Fruit fly (Drosophila melanogaster): Measurements from ENCODE around the gene Rad17.

Rad17 gene

dm6 chr3R:14654231-14654975, 8.6 kb downstream of the Rad17 start:
- TF ChIP-seq Myc (optimal IDR thresholded peaks at IDR 0.05) (no peak), ttk (optimal IDR thresholded peaks at IDR 0.05) (no peak), psq (optimal IDR thresholded peaks at IDR 0.05) (no peak), Sin3A (optimal IDR thresholded peaks at IDR 0.05) (no peak), h (optimal IDR thresholded peaks at IDR 0.05) (no peak), insv (optimal IDR thresholded peaks at IDR 0.05) (no peak)

- TF ChIP-seq Myc (optimal IDR thresholded peaks at IDR 0.05) (no peak), h (optimal IDR thresholded peaks at IDR 0.05) (no peak), psq (optimal IDR thresholded peaks at IDR 0.05) (no peak), Sin3A (optimal IDR thresholded peaks at IDR 0.05) (no peak), ttk (optimal IDR thresholded peaks at IDR 0.05) (no peak), insv (optimal IDR thresholded peaks at IDR 0.05) (no peak)
Measured at dm6 chr3R:14653039-14653852, 9.8 kb downstream of the Rad17 start.

dm6 chr3R:14652301-14652880, 10.6 kb downstream of the Rad17 start:
- TF ChIP-seq Myc (optimal IDR thresholded peaks at IDR 0.05) (no peak), h (optimal IDR thresholded peaks at IDR 0.05) (no peak), insv (optimal IDR thresholded peaks at IDR 0.05) (no peak), Sin3A (optimal IDR thresholded peaks at IDR 0.05) (no peak), psq (optimal IDR thresholded peaks at IDR 0.05) (no peak), ttk (optimal IDR thresholded peaks at IDR 0.05) (no peak)

- no peak for TF ChIP-seq Myc (optimal IDR thresholded peaks at IDR 0.05)
Measured at dm6 chr3R:14651076-14651662, 11.8 kb downstream of the Rad17 start.

dm6 chr3R:14650367-14650766, 12.6 kb downstream of the Rad17 start:
- TF ChIP-seq h (optimal IDR thresholded peaks at IDR 0.05) (no peak), ttk (optimal IDR thresholded peaks at IDR 0.05) (no peak), psq (optimal IDR thresholded peaks at IDR 0.05) (no peak), insv (optimal IDR thresholded peaks at IDR 0.05) (no peak), Sin3A (optimal IDR thresholded peaks at IDR 0.05) (no peak), Myc (optimal IDR thresholded peaks at IDR 0.05) (no peak)

- TF ChIP-seq Myc (optimal IDR thresholded peaks at IDR 0.05): no peak
Measured at dm6 chr3R:14649307-14650239, 13.4 kb downstream of the Rad17 start.

dm6 chr3R:14642463-14642862, 20.5 kb downstream of the Rad17 start, which contains the start of gene CG7886:
Gene CG7886, minus strand, starts transcription at chr3R:14642563.
- no peak for TF ChIP-seq Sin3A (optimal IDR thresholded peaks at IDR 0.05)
- TF ChIP-seq ttk (optimal IDR thresholded peaks at IDR 0.05): no peak
- TF ChIP-seq insv (optimal IDR thresholded peaks at IDR 0.05): no peak
- TF ChIP-seq Myc (optimal IDR thresholded peaks at IDR 0.05): no peak
- TF ChIP-seq psq (optimal IDR thresholded peaks at IDR 0.05): no peak
- TF ChIP-seq h (optimal IDR thresholded peaks at IDR 0.05): no peak

dm6 chr3R:14631911-14632310, 31.1 kb downstream of the Rad17 start:
- TF ChIP-seq ttk (optimal IDR thresholded peaks at IDR 0.05): no peak
- no peak for TF ChIP-seq Myc (optimal IDR thresholded peaks at IDR 0.05)
- TF ChIP-seq Sin3A (optimal IDR thresholded peaks at IDR 0.05): no peak
- no peak for TF ChIP-seq psq (optimal IDR thresholded peaks at IDR 0.05)
- no peak for TF ChIP-seq h (optimal IDR thresholded peaks at IDR 0.05)
- no peak for TF ChIP-seq insv (optimal IDR thresholded peaks at IDR 0.05)

dm6 chr3R:14630119-14630623, 32.8 kb downstream of the Rad17 start, which contains the start of gene Cad88C:
Gene Cad88C, plus strand, starts transcription at chr3R:14630478.
- TF ChIP-seq psq (optimal IDR thresholded peaks at IDR 0.05) (no peak), insv (optimal IDR thresholded peaks at IDR 0.05) (no peak), h (optimal IDR thresholded peaks at IDR 0.05) (no peak), Sin3A (optimal IDR thresholded peaks at IDR 0.05) (no peak), ttk (optimal IDR thresholded peaks at IDR 0.05) (no peak), Myc (optimal IDR thresholded peaks at IDR 0.05) (no peak)

dm6 chr3R:14626781-14627180, 36.2 kb downstream of the Rad17 start:
- TF ChIP-seq insv (optimal IDR thresholded peaks at IDR 0.05): no peak
- no peak for TF ChIP-seq ttk (optimal IDR thresholded peaks at IDR 0.05)
- no peak for TF ChIP-seq Sin3A (optimal IDR thresholded peaks at IDR 0.05)
- TF ChIP-seq psq (optimal IDR thresholded peaks at IDR 0.05): no peak

Measured in Kc167 (cell line).